Worm (Caenorhabditis elegans) whole organism, L4/young adult: ENCODE results near the gene C55A6.11.

Experiments
- W03F9.2 ChIP-seq: fragments of 150-350 bp; optimal IDR thresholded peaks from 2 replicates; lab custom pipeline; 2014; ENCODE audit warnings: missing biosample characterization, missing genetic modification characterization
- dao-5 ChIP-seq: sonication (generic microtip); optimal IDR thresholded peaks from 2 replicates; lab custom pipeline; 2016; ENCODE audit warnings: missing genotype, missing genetic modification characterization, moderate library complexity, missing compliant biosample characterization
- him-1 ChIP-seq: sonication (generic microtip); optimal IDR thresholded peaks from 2 replicates; lab custom pipeline; 2016; ENCODE audit warnings: missing genotype, missing genetic modification reagents, missing genetic modification characterization, missing compliant biosample characterization

ce11 chrV:11535504-11536062, 15.3 kb downstream of the C55A6.11 start:
- TF ChIP-seq W03F9.2 (tag; lab: Kevin White, UChicago) (peak; percentile 40), him-1 (tag; lab: Kevin White, UChicago) (no peak), dao-5 (tag; lab: Kevin White, UChicago) (no peak)
